Fruit fly (Drosophila melanogaster) whole organism, pupa: ENCODE measurements around the gene CG18789.
"Not testable (repeated sequence)": the region's sequence is repeated elsewhere in the genome, so short reads cannot be mapped to it uniquely, and the experiment has no call there.

Experiments used
- CG10348 ChIP-seq: fragments of 200-800 bp; sonication (Bioruptor generic); IDR thresholded peaks from 2 replicates; pipeline ENCODE4 v1.3.6; 2022; ENCODE audit warnings: missing biosample characterization, missing genetic modification characterization
- CG14655 ChIP-seq: fragments of 200-800 bp; sonication (Bioruptor generic); optimal IDR thresholded peaks from 3 replicates; lab custom pipeline; 2017; ENCODE audit warnings: mild to moderate bottlenecking, missing biosample characterization, missing genetic modification reagents, missing genetic modification characterization
- CG34367 ChIP-seq: fragments of 200-800 bp; sonication (Bioruptor generic); optimal IDR thresholded peaks from 2 replicates; lab custom pipeline; 2018; ENCODE audit warnings: missing biosample characterization, mild to moderate bottlenecking, missing genetic modification characterization
- CG4496 ChIP-seq: fragments of 200-800 bp; sonication (Bioruptor generic); IDR thresholded peaks from 3 replicates; pipeline ENCODE4 v1.3.6; 2022; ENCODE audit warnings: missing biosample characterization, missing genetic modification characterization
- CG8301 ChIP-seq: fragments of 200-800 bp; sonication (Bioruptor generic); optimal IDR thresholded peaks from 2 replicates; lab custom pipeline; 2018; ENCODE audit warnings: missing biosample characterization, mild to moderate bottlenecking, missing genetic modification characterization
- D1 ChIP-seq: fragments of 200-800 bp; sonication (Bioruptor generic); optimal IDR thresholded peaks from 2 replicates; lab custom pipeline; 2018; ENCODE audit warnings: missing biosample characterization, mild to moderate bottlenecking, missing genetic modification characterization, moderate library complexity
- EcR ChIP-seq: fragments of 200-800 bp; sonication (Bioruptor generic); optimal IDR thresholded peaks from 3 replicates; lab custom pipeline; 2019; ENCODE audit warnings: missing biosample characterization, missing genetic modification characterization, mild to moderate bottlenecking, moderate library complexity, missing genetic modification reagents
- Ets98B ChIP-seq: fragments of 200-800 bp; sonication (Bioruptor generic); IDR thresholded peaks from 2 replicates; pipeline ENCODE4 v1.3.6; 2022; ENCODE audit warnings: missing biosample characterization, missing genetic modification characterization
- Snoo ChIP-seq: fragments of 200-800 bp; sonication (Bioruptor generic); optimal IDR thresholded peaks from 3 replicates; lab custom pipeline; 2017; ENCODE audit warnings: missing biosample characterization, mild to moderate bottlenecking, missing genetic modification characterization, inconsistent platforms
- fd96Ca ChIP-seq: fragments of 200-800 bp; sonication (Bioruptor generic); IDR thresholded peaks from 3 replicates; pipeline ENCODE4 v1.3.6; 2022; ENCODE audit warnings: missing biosample characterization, missing genetic modification characterization
- rn ChIP-seq: fragments of 200-800 bp; sonication (Bioruptor generic); IDR thresholded peaks from 2 replicates; pipeline ENCODE4 v1.3.6; 2022; ENCODE audit warnings: missing biosample characterization, missing genetic modification characterization

dm6 chr2L:11996509-11996908 is 1.3 kb upstream of the CG18789 start, which contains the start of gene Ada1-1:
- TF ChIP-seq CG10348 (GFP tag; lab: Robert Waterston, UW); fd96Ca (GFP tag; lab: Robert Waterston, UW); CG4496 (GFP tag; lab: Robert Waterston, UW); CG34367 (tag; lab: Kevin White, UChicago); Snoo (tag; lab: Kevin White, UChicago); CG8301; rn (GFP tag; lab: Robert Waterston, UW); CG14655; D1 (tag; lab: Kevin White, UChicago); Ets98B; EcR (GFP tag; lab: Kevin White, UChicago): not testable (repeated sequence)
